Fruit fly (Drosophila melanogaster) whole organism, prepupa: ENCODE results near the gene anchor.

ENCODE experiments used
- Blimp-1 ChIP-seq: fragments of 200-800 bp; sonication (Bioruptor generic); optimal IDR thresholded peaks from 3 replicates; lab custom pipeline; 2017; ENCODE audit warnings: missing biosample characterization, missing genetic modification characterization, mild to moderate bottlenecking, moderate library complexity, missing genetic modification reagents
- CG10631 ChIP-seq: fragments of 200-800 bp; sonication (Bioruptor generic); optimal IDR thresholded peaks from 2 replicates; lab custom pipeline; 2016; ENCODE audit warnings: missing biosample characterization, missing genetic modification characterization
- CG10669 ChIP-seq: fragments of 200-800 bp; sonication (Bioruptor generic); optimal IDR thresholded peaks from 3 replicates; lab custom pipeline; 2018; ENCODE audit warnings: missing biosample characterization, mild to moderate bottlenecking, missing genetic modification characterization, moderate library complexity
- CG11294 ChIP-seq: fragments of 200-800 bp; sonication (Bioruptor generic); IDR thresholded peaks from 2 replicates; pipeline ENCODE4 v1.3.6; 2022; ENCODE audit warnings: missing biosample characterization, missing genetic modification characterization
- CG11762 ChIP-seq: fragments of 200-800 bp; sonication (Bioruptor generic); optimal IDR thresholded peaks from 3 replicates; lab custom pipeline; 2016; ENCODE audit warnings: missing biosample characterization, missing genetic modification characterization; ENCODE audit not compliant: insufficient read depth
- CG11902 ChIP-seq: fragments of 200-800 bp; sonication (Bioruptor generic); optimal IDR thresholded peaks from 3 replicates; lab custom pipeline; 2016; ENCODE audit warnings: missing biosample characterization, missing genetic modification characterization
- CG15336 ChIP-seq: fragments of 200-800 bp; sonication (Bioruptor generic); IDR thresholded peaks from 2 replicates; pipeline ENCODE4 v1.3.6; 2022; ENCODE audit warnings: missing biosample characterization, missing genetic modification characterization
- CG16779 ChIP-seq: fragments of 200-800 bp; sonication (Bioruptor generic); optimal IDR thresholded peaks from 3 replicates; lab custom pipeline; 2017; ENCODE audit warnings: missing biosample characterization, mild to moderate bottlenecking, missing genetic modification characterization
- CG3032 ChIP-seq: fragments of 200-800 bp; optimal IDR thresholded peaks from 2 replicates; lab custom pipeline; 2019; ENCODE audit warnings: missing biosample characterization, mild to moderate bottlenecking, missing genetic modification characterization, moderate library complexity
- CG31627 ChIP-seq: fragments of 200-800 bp; sonication (Bioruptor generic); optimal IDR thresholded peaks from 3 replicates; lab custom pipeline; 2016; ENCODE audit warnings: missing biosample characterization, missing genetic modification characterization
- CG6276 ChIP-seq: fragments of 200-800 bp; sonication (Bioruptor generic); optimal IDR thresholded peaks from 2 replicates; lab custom pipeline; 2017; ENCODE audit warnings: missing biosample characterization, mild to moderate bottlenecking, missing genetic modification characterization
- CG6808 ChIP-seq: fragments of 200-800 bp; sonication (Bioruptor generic); optimal IDR thresholded peaks from 3 replicates; lab custom pipeline; 2017; ENCODE audit warnings: missing biosample characterization, missing genetic modification characterization, mild to moderate bottlenecking, moderate library complexity, missing genetic modification reagents
- CG6854 ChIP-seq: fragments of 200-800 bp; sonication (Bioruptor generic); optimal IDR thresholded peaks from 2 replicates; lab custom pipeline; 2017; ENCODE audit warnings: missing biosample characterization, mild to moderate bottlenecking, missing genetic modification characterization
- CG7368 ChIP-seq: fragments of 200-800 bp; sonication (Bioruptor generic); optimal IDR thresholded peaks from 3 replicates; lab custom pipeline; 2016; ENCODE audit warnings: missing biosample characterization, missing genetic modification characterization
- CG8319 ChIP-seq: fragments of 200-800 bp; sonication (Bioruptor generic); optimal IDR thresholded peaks from 3 replicates; lab custom pipeline; 2016; ENCODE audit warnings: missing biosample characterization, missing genetic modification characterization
- Eip75B ChIP-seq: fragments of 200-800 bp; sonication (Bioruptor generic); optimal IDR thresholded peaks from 3 replicates; lab custom pipeline; 2016; ENCODE audit warnings: missing biosample characterization, missing genetic modification characterization
- Eip78C ChIP-seq: fragments of 200-800 bp; sonication (Bioruptor generic); peaks from one replicate; lab custom pipeline; 2016; ENCODE audit warnings: missing biosample characterization, missing genetic modification characterization
- Eip93F ChIP-seq: fragments of 200-800 bp; sonication (Bioruptor generic); optimal IDR thresholded peaks from 2 replicates; lab custom pipeline; 2016; ENCODE audit warnings: missing biosample characterization, mild to moderate bottlenecking, missing genetic modification characterization
- Ets21C ChIP-seq: fragments of 200-800 bp; sonication (Bioruptor generic); optimal IDR thresholded peaks from 3 replicates; lab custom pipeline; 2016; ENCODE audit warnings: missing biosample characterization, missing genetic modification characterization
- Ets96B ChIP-seq: fragments of 200-800 bp; optimal IDR thresholded peaks from 2 replicates; lab custom pipeline; 2019; ENCODE audit warnings: missing biosample characterization, mild to moderate bottlenecking, missing genetic modification characterization, moderate library complexity
- Hr38 ChIP-seq: sonication (Bioruptor generic); optimal IDR thresholded peaks from 2 replicates; lab custom pipeline; 2016; ENCODE audit warnings: missing biosample characterization, missing genetic modification characterization
- Hr39 ChIP-seq: fragments of 200-800 bp; sonication (Bioruptor generic); optimal IDR thresholded peaks from 2 replicates; lab custom pipeline; 2016; ENCODE audit warnings: missing biosample characterization, missing genetic modification characterization
- Lpt ChIP-seq: fragments of 200-800 bp; sonication (Bioruptor generic); optimal IDR thresholded peaks from 3 replicates; lab custom pipeline; 2016; ENCODE audit warnings: missing biosample characterization, missing genetic modification characterization
- Met ChIP-seq: fragments of 200-800 bp; sonication (Bioruptor generic); optimal IDR thresholded peaks from 3 replicates; lab custom pipeline; 2016; ENCODE audit warnings: missing biosample characterization, missing genetic modification characterization
- OdsH ChIP-seq: fragments of 200-800 bp; sonication (Bioruptor generic); optimal IDR thresholded peaks from 3 replicates; lab custom pipeline; 2016; ENCODE audit warnings: missing biosample characterization, missing genetic modification characterization
- Smox ChIP-seq: fragments of 200-800 bp; sonication (Bioruptor generic); optimal IDR thresholded peaks from 3 replicates; lab custom pipeline; 2016; ENCODE audit warnings: missing biosample characterization, missing genetic modification characterization
- Sox102F ChIP-seq: fragments of 200-800 bp; sonication (Bioruptor generic); optimal IDR thresholded peaks from 2 replicates; lab custom pipeline; 2016; ENCODE audit warnings: missing biosample characterization, mild to moderate bottlenecking, missing genetic modification characterization
- Sox14 ChIP-seq: fragments of 200-800 bp; sonication (Bioruptor generic); optimal IDR thresholded peaks from 3 replicates; lab custom pipeline; 2016; ENCODE audit warnings: missing biosample characterization, missing genetic modification characterization
- Sox15 ChIP-seq: fragments of 200-800 bp; sonication (Bioruptor generic); optimal IDR thresholded peaks from 3 replicates; lab custom pipeline; 2016; ENCODE audit warnings: missing biosample characterization, missing genetic modification characterization
- achi ChIP-seq: fragments of 200-800 bp; sonication (Bioruptor generic); optimal IDR thresholded peaks from 3 replicates; lab custom pipeline; 2016; ENCODE audit warnings: missing biosample characterization, missing genetic modification characterization
- acj6 ChIP-seq: fragments of 200-800 bp; sonication (Bioruptor generic); optimal IDR thresholded peaks from 3 replicates; lab custom pipeline; 2016; ENCODE audit warnings: missing biosample characterization, missing genetic modification characterization
- cyc ChIP-seq: fragments of 200-800 bp; sonication (Bioruptor generic); optimal IDR thresholded peaks from 3 replicates; lab custom pipeline; 2016; ENCODE audit warnings: missing biosample characterization, missing genetic modification characterization
- dac ChIP-seq: fragments of 200-800 bp; sonication (Bioruptor generic); optimal IDR thresholded peaks from 2 replicates; lab custom pipeline; 2017; ENCODE audit warnings: missing biosample characterization, mild to moderate bottlenecking, missing genetic modification characterization
- dsx ChIP-seq: fragments of 200-800 bp; optimal IDR thresholded peaks from 3 replicates; lab custom pipeline; 2019; ENCODE audit warnings: missing biosample characterization, mild to moderate bottlenecking, missing genetic modification characterization, moderate library complexity; ENCODE audit not compliant: poor library complexity, severe bottlenecking
- eg ChIP-seq: fragments of 200-800 bp; sonication (Bioruptor generic); IDR thresholded peaks from 3 replicates; pipeline ENCODE4 v1.3.6; 2022; ENCODE audit warnings: missing biosample characterization, missing genetic modification characterization
- esn ChIP-seq: fragments of 200-800 bp; sonication (Bioruptor generic); optimal IDR thresholded peaks from 2 replicates; lab custom pipeline; 2016; ENCODE audit warnings: missing biosample characterization, mild to moderate bottlenecking, missing genetic modification characterization, moderate library complexity
- fd59A ChIP-seq: fragments of 200-800 bp; sonication (Bioruptor generic); optimal IDR thresholded peaks from 2 replicates; lab custom pipeline; 2017; ENCODE audit warnings: missing biosample characterization, mild to moderate bottlenecking, missing genetic modification characterization, missing genetic modification reagents
- fkh ChIP-seq: fragments of 200-800 bp; sonication (Bioruptor generic); optimal IDR thresholded peaks from 3 replicates; lab custom pipeline; 2017; ENCODE audit warnings: missing biosample characterization, mild to moderate bottlenecking, missing genetic modification characterization, moderate library complexity
- pdm3 ChIP-seq: fragments of 200-800 bp; sonication (Bioruptor generic); optimal IDR thresholded peaks from 3 replicates; lab custom pipeline; 2016; ENCODE audit warnings: missing biosample characterization, missing genetic modification characterization
- salr ChIP-seq, 2 experiments: fragments of 200-800 bp; sonication (Bioruptor generic); optimal IDR thresholded peaks; 3 replicates each; lab custom pipeline; 2016 to 2018; ENCODE audit warnings: missing biosample characterization in 2 of 2, missing genetic modification characterization in 2 of 2, mild to moderate bottlenecking in 1 of 2
- ss ChIP-seq, 2 experiments: fragments of 200-800 bp; sonication (Bioruptor generic); optimal IDR thresholded peaks; 2 replicates in 1 of 2; 3 replicates in 1 of 2; lab custom pipeline; 2017 to 2018; ENCODE audit warnings: mild to moderate bottlenecking in 2 of 2, missing biosample characterization in 2 of 2, missing genetic modification characterization in 2 of 2, moderate library complexity in 1 of 2
- svp ChIP-seq: fragments of 200-800 bp; sonication (Bioruptor generic); peaks from one replicate; lab custom pipeline; 2016; ENCODE audit warnings: missing biosample characterization, missing genetic modification characterization
- topi ChIP-seq: fragments of 200-800 bp; sonication (Bioruptor generic); optimal IDR thresholded peaks from 3 replicates; lab custom pipeline; 2016; ENCODE audit warnings: missing biosample characterization, missing genetic modification characterization
- vri ChIP-seq: fragments of 200-800 bp; sonication (Bioruptor generic); optimal IDR thresholded peaks from 3 replicates; lab custom pipeline; 2016; ENCODE audit warnings: missing biosample characterization, mild to moderate bottlenecking, missing genetic modification characterization

Gene anchor

DNA sequence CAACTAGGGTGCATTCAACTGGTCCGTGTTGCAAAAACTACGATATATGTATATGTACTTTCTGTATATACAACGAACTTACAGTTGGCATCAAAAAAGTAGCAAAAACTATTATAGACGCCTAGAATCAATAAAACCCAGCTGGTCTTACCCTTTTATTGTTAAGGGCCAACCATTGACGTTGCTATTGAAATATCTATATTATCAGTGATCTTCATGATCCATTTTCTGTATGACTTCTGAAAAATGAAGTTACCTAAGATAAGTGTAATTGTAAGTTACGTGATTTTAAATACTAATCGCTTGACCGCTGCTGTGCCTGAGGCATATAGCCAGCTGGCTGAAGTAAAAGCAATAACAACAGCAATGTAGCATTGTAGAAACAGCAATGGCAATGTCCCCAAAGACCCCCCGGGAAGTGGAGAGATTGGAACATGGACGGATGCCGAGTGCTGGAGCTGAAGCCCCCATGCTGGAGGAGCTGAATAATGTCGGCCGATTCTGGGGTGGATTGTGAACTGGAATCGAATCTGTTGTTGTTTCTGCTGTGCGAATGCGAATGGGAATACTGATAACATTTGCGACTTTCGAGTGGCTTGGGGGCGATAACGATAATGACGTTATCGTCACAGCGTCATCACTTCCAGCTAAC is 36.2 kb downstream of the anchor start (continued):
- no peak for TF ChIP-seq Hr38 (GFP tag; lab: Kevin White, UChicago)
- TF ChIP-seq cyc (GFP tag; lab: Kevin White, UChicago), result peak; percentile 72
- TF ChIP-seq Sox15 (GFP tag; lab: Kevin White, UChicago), result peak; percentile 58
- peak; percentile 64 for TF ChIP-seq Smox (GFP tag; lab: Kevin White, UChicago)
- TF ChIP-seq Lpt (GFP tag; lab: Kevin White, UChicago), result peak; percentile 72
- peak; percentile 89 for TF ChIP-seq CG6276 (GFP tag; lab: Kevin White, UChicago)
- TF ChIP-seq CG31627 (GFP tag; lab: Kevin White, UChicago), result peak; percentile 63
- peak; percentile 70 to 82 for TF ChIP-seq ss (GFP tag; optimal IDR thresholded peaks at IDR 0.05; lab: Kevin White, UChicago)
- TF ChIP-seq CG15336 (GFP tag; lab: Robert Waterston, UW), result peak; percentile 87
- TF ChIP-seq salr (GFP tag; optimal IDR thresholded peaks at IDR 0.05; lab: Kevin White, UChicago), result peak; percentile 71 to 74
- peak; percentile 84 for TF ChIP-seq OdsH (GFP tag; lab: Kevin White, UChicago)
- TF ChIP-seq CG7368 (GFP tag; lab: Kevin White, UChicago), result peak; percentile 72
- TF ChIP-seq acj6, result peak; percentile 83
- peak; percentile 68 for TF ChIP-seq CG10631 (GFP tag; lab: Kevin White, UChicago)

DNA sequence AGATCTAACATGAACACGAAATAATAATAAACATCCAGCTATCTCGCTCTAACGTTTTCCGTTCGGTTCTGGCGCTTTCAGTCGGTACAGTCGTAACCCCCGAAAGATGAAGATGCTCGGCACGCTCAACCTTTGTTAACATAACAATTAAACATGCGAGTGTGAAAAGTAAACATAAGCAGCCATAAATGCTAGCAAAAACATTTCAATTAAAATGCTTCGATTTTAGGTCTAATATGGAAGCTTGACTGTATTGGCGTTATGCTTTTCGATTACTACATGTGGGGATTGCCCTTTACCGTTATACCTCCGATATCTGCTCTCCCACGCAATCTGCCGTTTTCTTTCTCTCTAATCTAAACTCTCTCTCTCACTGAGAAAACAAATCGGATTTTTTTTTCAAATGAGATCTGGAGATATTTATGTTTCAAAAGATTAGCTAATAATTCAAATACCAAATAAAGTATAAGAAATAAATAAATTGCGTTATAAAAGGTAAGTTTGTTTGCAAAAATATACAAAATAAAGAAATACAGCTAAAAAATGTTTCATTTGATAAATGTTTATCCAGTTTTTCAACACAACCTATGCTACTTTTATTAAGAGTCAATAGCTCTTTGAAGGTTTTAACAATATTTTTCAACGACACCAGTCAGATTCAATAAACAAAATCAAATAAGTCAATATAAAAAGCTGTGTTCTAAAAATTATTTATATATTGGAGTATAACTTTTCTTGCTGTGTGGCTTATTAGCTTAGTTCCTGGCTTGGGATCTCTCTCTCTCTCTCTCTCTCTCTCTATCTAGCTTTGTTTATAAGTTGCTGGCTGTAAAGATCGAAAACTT is 37.0 kb downstream of the anchor start:
- TF ChIP-seq Eip75B (GFP tag; lab: Kevin White, UChicago), result peak; percentile 39
- no peak for TF ChIP-seq dsx
- peak; percentile 71 for TF ChIP-seq vri (GFP tag; lab: Kevin White, UChicago)
- TF ChIP-seq CG3032, result no peak
- TF ChIP-seq Lpt (GFP tag; lab: Kevin White, UChicago), result no peak
- peak; percentile 45 for TF ChIP-seq topi (GFP tag; lab: Kevin White, UChicago)
- TF ChIP-seq CG31627 (GFP tag; lab: Kevin White, UChicago), result peak; percentile 80
- peak; percentile 85 for TF ChIP-seq Hr39 (GFP tag; lab: Kevin White, UChicago)
- peak; percentile 12 for TF ChIP-seq CG8319 (GFP tag; lab: Kevin White, UChicago)
- peak; percentile 63 for TF ChIP-seq Met (GFP tag; lab: Kevin White, UChicago)
- TF ChIP-seq Sox14 (GFP tag; lab: Kevin White, UChicago), result peak; percentile 73
- TF ChIP-seq Sox15 (GFP tag; lab: Kevin White, UChicago), result peak; percentile 54
- TF ChIP-seq CG10669 (GFP tag; lab: Kevin White, UChicago), result peak; percentile 36
- peak; percentile 41 for TF ChIP-seq CG11762
- TF ChIP-seq Blimp-1 (GFP tag; lab: Kevin White, UChicago), result no peak
- TF ChIP-seq acj6, result peak; percentile 61
- TF ChIP-seq CG11902, result peak; percentile 25
- TF ChIP-seq achi (GFP tag; lab: Kevin White, UChicago), result peak; percentile 52
- peak; percentile 71 for TF ChIP-seq OdsH (GFP tag; lab: Kevin White, UChicago)
- peak; percentile 48 for TF ChIP-seq Ets21C (GFP tag; lab: Kevin White, UChicago)
- TF ChIP-seq Eip78C, result peak; percentile 83
- TF ChIP-seq dac (GFP tag; lab: Kevin White, UChicago), result peak; percentile 52
- no peak for TF ChIP-seq Eip93F (GFP tag; lab: Kevin White, UChicago)
- TF ChIP-seq Sox102F (GFP tag; lab: Kevin White, UChicago), result peak; percentile 71
- TF ChIP-seq CG6808, result no peak
- TF ChIP-seq eg (GFP tag; lab: Robert Waterston, UW), result peak; percentile 91
- TF ChIP-seq salr (GFP tag; optimal IDR thresholded peaks at IDR 0.05; lab: Kevin White, UChicago), result peak in 1 of 2 experiments; percentile 45
- peak; percentile 30 for TF ChIP-seq Ets96B (tag; lab: Kevin White, UChicago)
- no peak for TF ChIP-seq CG16779 (tag; lab: Kevin White, UChicago)
- TF ChIP-seq CG10631 (GFP tag; lab: Kevin White, UChicago), result peak; percentile 44
- TF ChIP-seq fd59A, result no peak
- TF ChIP-seq CG11294 (GFP tag; lab: Robert Waterston, UW), result peak; percentile 80
- TF ChIP-seq Hr38 (GFP tag; lab: Kevin White, UChicago), result peak; percentile 28
- TF ChIP-seq esn, result peak; percentile 59
- no peak for TF ChIP-seq CG7368 (GFP tag; lab: Kevin White, UChicago)
- TF ChIP-seq pdm3 (GFP tag; lab: Kevin White, UChicago), result peak; percentile 62
- peak; percentile 78 for TF ChIP-seq svp (GFP tag; lab: Kevin White, UChicago)
- TF ChIP-seq Smox (GFP tag; lab: Kevin White, UChicago), result peak; percentile 51
- peak; percentile 94 for TF ChIP-seq fkh (GFP tag; lab: Kevin White, UChicago)
- TF ChIP-seq CG6854 (GFP tag; lab: Kevin White, UChicago), result no peak
